Worm (Caenorhabditis elegans): Measurements from ENCODE around the gene rpn-6.2.

- TF ChIP-seq ztf-29 (GFP tag; IDR thresholded peaks at IDR 0.05) (no peak), T22C8.4 (GFP tag; IDR thresholded peaks at IDR 0.05) (no peak), klf-2 (GFP tag; conservative IDR thresholded peaks at IDR 0.05) (no peak), flt-1 (GFP tag; IDR thresholded peaks at IDR 0.05) (no peak), cog-1 (tag; optimal IDR thresholded peaks at IDR 0.05) (no peak)
Measured at ce11 chrIII:9047260-9047659, 45.5 kb upstream of the rpn-6.2 start.
